Worm (Caenorhabditis elegans) whole organism, L3 larva: Measurements from ENCODE around the gene C02E7.10.
A peak's percentile ranks its signal among the peaks of the same experiment; 100 is the strongest.
"Not testable (repeated sequence)": the region's sequence is repeated elsewhere in the genome, so short reads cannot be mapped to it uniquely, and the experiment has no call there.

Experiments used
- R02D3.7 ChIP-seq: fragments of 150-350 bp; optimal IDR thresholded peaks from 2 replicates; lab custom pipeline; 2014; ENCODE audit warnings: missing biosample characterization, missing genetic modification characterization
- ZK546.5 ChIP-seq: sonication (generic microtip); optimal IDR thresholded peaks from 2 replicates; lab custom pipeline; 2017; ENCODE audit warnings: missing biosample characterization, missing genetic modification characterization
- ama-1 ChIP-seq: fragments of 150-350 bp; optimal IDR thresholded peaks from 2 replicates; lab custom pipeline; 2018
- ceh-16 ChIP-seq: sonication (generic microtip); optimal IDR thresholded peaks from 2 replicates; lab custom pipeline; 2017; ENCODE audit warnings: missing biosample characterization, missing genetic modification characterization
- ceh-28 ChIP-seq: fragments of 150-350 bp; optimal IDR thresholded peaks from 2 replicates; lab custom pipeline; 2014; ENCODE audit warnings: missing biosample characterization, missing genetic modification reagents, missing genetic modification characterization
- ceh-82 ChIP-seq: fragments of 150-350 bp; optimal IDR thresholded peaks from 2 replicates; lab custom pipeline; 2014; ENCODE audit warnings: missing biosample characterization, missing genetic modification characterization
- daf-12 ChIP-seq: fragments of 150-350 bp; optimal IDR thresholded peaks from 2 replicates; lab custom pipeline; 2014; ENCODE audit warnings: missing biosample characterization, missing genetic modification reagents, missing genetic modification characterization
- egl-27 ChIP-seq: sonication (generic microtip); optimal IDR thresholded peaks from 4 replicates; lab custom pipeline; 2017; ENCODE audit warnings: missing biosample characterization, missing genetic modification reagents, missing genetic modification characterization
- egl-5 ChIP-seq: fragments of 150-350 bp; optimal IDR thresholded peaks from 2 replicates; lab custom pipeline; 2017; ENCODE audit warnings: missing biosample characterization, missing genetic modification reagents, missing genetic modification characterization, inconsistent platforms
- eor-1 ChIP-seq, 2 experiments: fragments of 150-350 bp; optimal IDR thresholded peaks; 2 replicates each; lab custom pipeline; 2014 to 2018; ENCODE audit warnings: missing biosample characterization in 2 of 2, missing genetic modification characterization in 2 of 2
- fkh-10 ChIP-seq: sonication (generic microtip); optimal IDR thresholded peaks from 2 replicates; lab custom pipeline; 2017; ENCODE audit warnings: missing biosample characterization, missing genetic modification reagents, missing genetic modification characterization
- fos-1 ChIP-seq: fragments of 150-350 bp; optimal IDR thresholded peaks from 2 replicates; lab custom pipeline; 2014; ENCODE audit warnings: missing biosample characterization, missing genetic modification characterization
- jun-1 ChIP-seq: fragments of 150-350 bp; optimal IDR thresholded peaks from 2 replicates; lab custom pipeline; 2014; ENCODE audit warnings: missing biosample characterization, missing genetic modification reagents, missing genetic modification characterization
- lin-15B ChIP-seq: fragments of 150-350 bp; optimal IDR thresholded peaks from 2 replicates; lab custom pipeline; 2014; ENCODE audit warnings: missing biosample characterization, missing genetic modification characterization
- lin-39 ChIP-seq: fragments of 150-350 bp; optimal IDR thresholded peaks from 2 replicates; lab custom pipeline; 2018; ENCODE audit warnings: missing biosample characterization, missing genetic modification reagents, missing genetic modification characterization
- lsy-12 ChIP-seq: sonication (generic microtip); optimal IDR thresholded peaks from 2 replicates; lab custom pipeline; 2016; ENCODE audit warnings: mild to moderate bottlenecking, missing genetic modification characterization, missing compliant biosample characterization
- mdl-1 ChIP-seq: fragments of 150-350 bp; optimal IDR thresholded peaks from 2 replicates; lab custom pipeline; 2014; ENCODE audit warnings: missing biosample characterization, missing genetic modification characterization
- mml-1 ChIP-seq: fragments of 150-350 bp; sonication (generic microtip); optimal IDR thresholded peaks from 3 replicates; lab custom pipeline; 2014; ENCODE audit warnings: missing biosample characterization, missing genetic modification characterization
- nfya-1 ChIP-seq: sonication (generic microtip); optimal IDR thresholded peaks from 2 replicates; lab custom pipeline; 2017; ENCODE audit warnings: missing genetic modification characterization, mild to moderate bottlenecking, missing compliant biosample characterization, antibody characterized with exemption, moderate library complexity; ENCODE audit not compliant: insufficient read depth
- nhr-11 ChIP-seq: fragments of 150-350 bp; optimal IDR thresholded peaks from 2 replicates; lab custom pipeline; 2014; ENCODE audit warnings: missing biosample characterization, missing genetic modification characterization
- nhr-12 ChIP-seq: fragments of 150-350 bp; optimal IDR thresholded peaks from 2 replicates; lab custom pipeline; 2014; ENCODE audit warnings: missing biosample characterization, missing genetic modification characterization
- nhr-23 ChIP-seq: fragments of 150-350 bp; optimal IDR thresholded peaks from 2 replicates; lab custom pipeline; 2014; ENCODE audit warnings: missing biosample characterization, missing genetic modification reagents, missing genetic modification characterization
- nhr-237 ChIP-seq: fragments of 150-350 bp; optimal IDR thresholded peaks from 2 replicates; lab custom pipeline; 2014; ENCODE audit warnings: missing biosample characterization, missing genetic modification characterization
- nhr-25 ChIP-seq: sonication (generic microtip); optimal IDR thresholded peaks from 2 replicates; lab custom pipeline; 2017; ENCODE audit warnings: missing biosample characterization, missing genetic modification characterization
- nhr-28 ChIP-seq: fragments of 150-350 bp; optimal IDR thresholded peaks from 2 replicates; lab custom pipeline; 2014; ENCODE audit warnings: missing biosample characterization, missing genetic modification characterization
- nhr-43 ChIP-seq: sonication (generic microtip); optimal IDR thresholded peaks from 2 replicates; lab custom pipeline; 2016; ENCODE audit warnings: mild to moderate bottlenecking, missing genetic modification characterization, missing compliant biosample characterization; ENCODE audit not compliant: poor library complexity, severe bottlenecking
- nhr-76 ChIP-seq: fragments of 150-350 bp; sonication (generic microtip); optimal IDR thresholded peaks from 5 replicates; lab custom pipeline; 2014; ENCODE audit warnings: missing biosample characterization, missing genetic modification characterization
- pha-4 ChIP-seq: fragments of 150-350 bp; optimal IDR thresholded peaks from 2 replicates; lab custom pipeline; 2014; ENCODE audit warnings: missing biosample characterization, missing genetic modification reagents, missing genetic modification characterization
- pqm-1 ChIP-seq: fragments of 150-350 bp; optimal IDR thresholded peaks from 2 replicates; lab custom pipeline; 2017; ENCODE audit warnings: missing biosample characterization, missing genetic modification characterization, inconsistent platforms
- sea-2 ChIP-seq: fragments of 150-350 bp; sonication (generic microtip); optimal IDR thresholded peaks from 4 replicates; lab custom pipeline; 2014; ENCODE audit warnings: missing biosample characterization, missing genetic modification reagents, missing genetic modification characterization
- skn-1 ChIP-seq: fragments of 150-350 bp; optimal IDR thresholded peaks from 2 replicates; lab custom pipeline; 2014; ENCODE audit warnings: missing biosample characterization, missing genetic modification characterization
- snpc-4 ChIP-seq: fragments of 150-350 bp; optimal IDR thresholded peaks from 2 replicates; lab custom pipeline; 2014; ENCODE audit warnings: missing biosample characterization, missing genetic modification characterization
- unc-39 ChIP-seq: sonication (generic microtip); optimal IDR thresholded peaks from 4 replicates; lab custom pipeline; 2017; ENCODE audit warnings: missing biosample characterization, missing genetic modification characterization
- unc-62 ChIP-seq: fragments of 150-350 bp; sonication (generic microtip); optimal IDR thresholded peaks from 4 replicates; lab custom pipeline; 2014; ENCODE audit warnings: missing biosample characterization, missing genetic modification reagents, missing genetic modification characterization
- zag-1 ChIP-seq: fragments of 150-350 bp; optimal IDR thresholded peaks from 2 replicates; lab custom pipeline; 2014; ENCODE audit warnings: missing biosample characterization, missing genetic modification characterization
- ztf-4 ChIP-seq: fragments of 150-350 bp; optimal IDR thresholded peaks from 2 replicates; lab custom pipeline; 2014; ENCODE audit warnings: missing biosample characterization, missing genetic modification characterization

Gene C02E7.10

DNA sequence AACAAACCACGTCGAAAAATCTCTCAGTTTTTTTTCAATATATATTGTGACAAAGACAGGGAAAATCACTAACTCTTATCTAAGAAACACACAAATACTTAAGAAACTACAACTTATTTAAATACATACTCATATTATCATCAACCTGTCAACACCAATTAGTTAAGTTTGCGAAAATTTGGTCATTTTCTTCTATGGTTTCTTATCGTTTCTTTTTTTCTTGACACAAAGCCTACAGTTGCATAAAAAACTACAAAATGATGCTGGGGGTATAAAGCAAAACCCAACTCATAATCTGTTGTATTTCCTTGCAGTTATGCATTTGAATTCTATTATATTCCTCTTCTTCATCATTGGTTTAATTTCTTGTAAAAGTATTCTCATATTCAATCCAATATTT is 31.8 kb downstream of the C02E7.10 start, which contains the start of gene ugt-67:
ugt-67 (plus strand) TSS at position 301 of the 400 bp plus-strand sequence.
- TF ChIP-seq ceh-28, result no peak
- TF ChIP-seq unc-39, result no peak
- TF ChIP-seq nhr-28 (tag; lab: Kevin White, UChicago), result no peak
- no peak for TF ChIP-seq egl-27
- no peak for TF ChIP-seq sea-2 (GFP tag; lab: Kevin White, UChicago)
- TF ChIP-seq ztf-4, result no peak
- TF ChIP-seq lin-39 (tag; lab: Kevin White, UChicago), result no peak
- no peak for TF ChIP-seq ceh-16 (tag; lab: Kevin White, UChicago)
- no peak for TF ChIP-seq pqm-1 (tag; lab: Kevin White, UChicago)
- TF ChIP-seq eor-1 (tag; optimal IDR thresholded peaks at IDR 0.05; lab: Kevin White, UChicago), result no peak
- TF ChIP-seq nfya-1 (tag; lab: Kevin White, UChicago), result no peak
- no peak for TF ChIP-seq pha-4 (tag; lab: Kevin White, UChicago)
- no peak for TF ChIP-seq unc-62 (GFP tag; lab: Kevin White, UChicago)
- no peak for TF ChIP-seq mdl-1 (tag; lab: Kevin White, UChicago)
- TF ChIP-seq fos-1 (tag; lab: Kevin White, UChicago), result no peak

- not testable (repeated sequence) for TF ChIP-seq egl-27; fkh-10 (GFP tag; lab: Kevin White, UChicago); eor-1 (tag; optimal IDR thresholded peaks at IDR 0.05; lab: Kevin White, UChicago)
These were observed 32.8 kb downstream of the C02E7.10 start, which contains the start of gene ugt-10 for ce11 chrV:4900020-4900419. Gene ugt-10 (minus strand): TSS chrV:4900120.

- TF ChIP-seq sea-2 (GFP tag; lab: Kevin White, UChicago) (no peak), nhr-11 (tag; lab: Kevin White, UChicago) (no peak), skn-1 (tag; lab: Kevin White, UChicago) (no peak), eor-1 (tag; optimal IDR thresholded peaks at IDR 0.05; lab: Kevin White, UChicago) (no peak), daf-12 (tag; lab: Kevin White, UChicago) (no peak), nhr-25 (peak; percentile 16)
These were observed 37.1 kb downstream of the C02E7.10 start, which contains the start of gene ugt-9 for ce11 chrV:4895744-4896143. Gene ugt-9 (plus strand): TSS chrV:4896048.

DNA sequence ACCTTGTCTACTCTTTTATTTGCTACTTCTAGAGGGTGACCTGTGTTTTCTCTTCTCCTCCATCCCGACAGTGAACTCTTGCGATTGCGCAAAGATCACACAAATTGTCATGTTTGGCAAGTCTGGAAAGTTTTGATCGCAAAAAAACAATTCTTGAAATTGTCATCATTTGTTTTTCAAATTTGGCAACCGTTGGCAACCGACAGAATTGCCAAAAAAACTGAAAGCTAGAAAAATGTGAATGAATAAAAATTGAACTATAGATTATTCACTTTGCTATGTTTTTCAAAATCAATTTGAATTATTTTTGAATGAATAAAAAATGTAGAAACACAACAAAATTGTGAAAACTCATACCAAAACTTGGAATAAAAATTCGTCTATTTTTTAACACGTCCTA is 37.9 kb downstream of the C02E7.10 start, which contains the start of gene ugt-11:
ugt-11 (minus strand) TSS at position 101 of the 400 bp plus-strand sequence.
- TF ChIP-seq sea-2 (GFP tag; lab: Kevin White, UChicago) (no peak), ZK546.5 (tag; lab: Kevin White, UChicago) (no peak), ama-1 (lab: Kevin White, UChicago) (no peak), fos-1 (tag; lab: Kevin White, UChicago) (no peak), pqm-1 (tag; lab: Kevin White, UChicago) (no peak), ceh-28 (no peak), egl-27 (no peak), pha-4 (tag; lab: Kevin White, UChicago) (no peak), nhr-25 (no peak), ztf-4 (no peak), ceh-82 (tag; lab: Kevin White, UChicago) (no peak), R02D3.7 (no peak), egl-5 (tag; lab: Kevin White, UChicago) (no peak)
- TF ChIP-seq, all 47 proteins: peak for 0

DNA sequence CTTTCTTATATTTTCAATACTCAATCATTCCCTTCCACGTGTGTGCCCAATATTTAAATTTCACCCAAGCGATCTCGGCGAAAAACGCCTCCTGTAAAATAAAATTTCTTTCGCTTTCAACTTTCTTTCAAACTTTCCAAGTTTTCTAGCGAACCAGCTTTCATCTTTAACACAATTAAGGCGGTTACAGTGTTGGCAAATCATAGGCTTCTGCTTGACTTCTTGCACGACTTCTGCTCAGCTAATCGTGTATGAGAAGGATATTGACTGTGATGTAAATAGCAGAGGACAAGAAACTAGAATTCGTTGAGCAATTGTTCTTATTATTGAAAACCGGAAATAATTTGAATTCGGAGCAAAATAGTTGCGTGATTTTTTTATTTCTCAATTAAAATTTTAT is 41.5 kb downstream of the C02E7.10 start:
- TF ChIP-seq snpc-4 (tag; lab: Kevin White, UChicago) (no peak), fkh-10 (GFP tag; lab: Kevin White, UChicago) (no peak), lin-39 (tag; lab: Kevin White, UChicago) (no peak), ceh-16 (tag; lab: Kevin White, UChicago) (no peak), ceh-28 (no peak), ztf-4 (no peak), nhr-25 (no peak), nhr-28 (tag; lab: Kevin White, UChicago) (no peak), nhr-23 (tag; lab: Kevin White, UChicago) (no peak), unc-39 (no peak), ZK546.5 (tag; lab: Kevin White, UChicago) (no peak), lsy-12 (tag; lab: Kevin White, UChicago) (no peak), nhr-237 (tag; lab: Kevin White, UChicago) (no peak), zag-1 (no peak)

DNA sequence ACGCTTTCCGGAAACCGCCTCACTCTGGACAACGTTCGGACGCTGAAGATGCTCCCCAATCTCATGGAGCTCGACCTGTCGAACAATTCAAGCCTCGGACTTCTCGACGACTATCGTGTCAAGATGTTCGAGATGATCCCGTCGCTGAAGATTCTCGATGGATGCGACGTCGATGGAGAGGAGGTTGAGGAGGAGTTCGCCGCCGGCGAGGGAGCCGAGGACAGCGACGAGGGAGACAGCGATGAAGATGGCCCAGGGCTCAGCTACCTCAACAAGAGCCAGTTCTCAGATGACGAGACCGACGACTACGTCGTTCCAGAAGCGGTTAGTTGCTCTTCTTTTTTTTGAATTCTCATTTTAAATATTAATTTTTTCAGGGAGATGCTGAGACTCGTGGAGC is 42.1 kb downstream of the C02E7.10 start:
- TF ChIP-seq ztf-4, result no peak
- TF ChIP-seq R02D3.7, result no peak
- no peak for TF ChIP-seq unc-39
- no peak for TF ChIP-seq zag-1
- no peak for TF ChIP-seq egl-27
- TF ChIP-seq jun-1 (tag; lab: Kevin White, UChicago), result no peak
- no peak for TF ChIP-seq nhr-12 (tag; lab: Kevin White, UChicago)
- TF ChIP-seq pha-4 (tag; lab: Kevin White, UChicago), result no peak
- TF ChIP-seq unc-62 (GFP tag; lab: Kevin White, UChicago), result no peak
- TF ChIP-seq fos-1 (tag; lab: Kevin White, UChicago), result no peak
- TF ChIP-seq lin-15B (tag; lab: Kevin White, UChicago), result no peak
- TF ChIP-seq mml-1 (tag; lab: Kevin White, UChicago), result no peak
- no peak for TF ChIP-seq nhr-43 (tag; lab: Kevin White, UChicago)
- no peak for TF ChIP-seq nhr-76 (tag; lab: Kevin White, UChicago)
